Worm (Caenorhabditis elegans): ENCODE results near the gene C06A1.3.

Gene C06A1.3

ce11 chrII:10544374-10544908 lies 27.6 kb upstream of the C06A1.3 start (continued):
- TF ChIP-seq gei-8 (GFP tag; optimal IDR thresholded peaks at IDR 0.05) (no peak), madf-9 (GFP tag; conservative IDR thresholded peaks at IDR 0.05) (no peak), attf-4 (tag; optimal IDR thresholded peaks at IDR 0.05) (no peak), egl-43 (GFP tag; IDR thresholded peaks at IDR 0.05) (no peak), nhr-42 (GFP tag; IDR thresholded peaks at IDR 0.05) (no peak), F37D6.2 (tag; optimal IDR thresholded peaks at IDR 0.05) (no peak), ceh-32 (tag; optimal IDR thresholded peaks at IDR 0.05; ENCODE audit: poor library complexity) (no peak), mdt-29 (GFP tag; IDR thresholded peaks at IDR 0.05) (no peak), Y48G9A.11 (GFP tag; IDR thresholded peaks at IDR 0.05) (no peak), fos-1 (tag; optimal IDR thresholded peaks at IDR 0.05) (no peak), ctbp-1 (GFP tag; IDR thresholded peaks at IDR 0.05) (no peak), saeg-2 (GFP tag; IDR thresholded peaks at IDR 0.05) (no peak), snpc-1.2 (GFP tag; IDR thresholded peaks at IDR 0.05) (no peak), skn-1 (tag; optimal IDR thresholded peaks at IDR 0.05) (no peak), ztf-11 (tag; optimal IDR thresholded peaks at IDR 0.05) (no peak), daf-16 (GFP tag; optimal IDR thresholded peaks at IDR 0.05) (no peak), daf-16 (tag; optimal IDR thresholded peaks at IDR 0.05) (no peak), jun-1 (tag; optimal IDR thresholded peaks at IDR 0.05) (no peak), daf-19 (GFP tag; conservative IDR thresholded peaks at IDR 0.05) (no peak), dmd-6 (GFP tag; IDR thresholded peaks at IDR 0.05) (no peak), aha-1 (tag) (peak; percentile 94), madf-5 (GFP tag; IDR thresholded peaks at IDR 0.05) (0 out of 4 replicates have a peak, but pooled peaks of 1 of the 2 experiments have one; percentile 65)

- no peak for TF ChIP-seq spr-3 (GFP tag; optimal IDR thresholded peaks at IDR 0.05)
- 0 out of 2 replicates have a peak, but pooled peaks have one; percentile 55 for TF ChIP-seq lim-7 (GFP tag; IDR thresholded peaks at IDR 0.05)
- no peak for TF ChIP-seq hif-1 (tag; optimal IDR thresholded peaks at IDR 0.05)
- TF ChIP-seq F26F4.8 (GFP tag; conservative IDR thresholded peaks at IDR 0.05), result no peak
- no peak; the same call in 1 of the 2 replicates for TF ChIP-seq Y48G9A.11 (GFP tag; IDR thresholded peaks at IDR 0.05)
- TF ChIP-seq madf-5 (GFP tag; IDR thresholded peaks at IDR 0.05), result peak in 1 of 2 experiments; percentile 49; a peak in 1 of 4 replicates
- no peak for TF ChIP-seq ztf-11 (tag; optimal IDR thresholded peaks at IDR 0.05)
- TF ChIP-seq arid-1 (GFP tag; conservative IDR thresholded peaks at IDR 0.05), result peak; percentile 50; the same call in 1 of the 2 replicates
- TF ChIP-seq ztf-7 (tag; optimal IDR thresholded peaks at IDR 0.05), result no peak
- TF ChIP-seq jun-1 (tag; optimal IDR thresholded peaks at IDR 0.05), result no peak
- TF ChIP-seq F37D6.2 (tag; optimal IDR thresholded peaks at IDR 0.05), result no peak
- TF ChIP-seq nhr-6 (tag; optimal IDR thresholded peaks at IDR 0.05), result no peak
- no peak for TF ChIP-seq snpc-4 (tag; optimal IDR thresholded peaks at IDR 0.05)
- 0 out of 2 replicates have a peak, but pooled peaks have one; percentile 5 for TF ChIP-seq hmg-1.1 (GFP tag; IDR thresholded peaks at IDR 0.05)
- 0 out of 2 replicates have a peak, but pooled peaks have one; percentile 30 for TF ChIP-seq ZK337.2 (GFP tag; IDR thresholded peaks at IDR 0.05)
- TF ChIP-seq unc-39 (tag; optimal IDR thresholded peaks at IDR 0.05), result no peak
- TF ChIP-seq ceh-32 (tag; optimal IDR thresholded peaks at IDR 0.05; ENCODE audit: poor library complexity), result no peak
- TF ChIP-seq nhr-48 (tag; optimal IDR thresholded peaks at IDR 0.05), result no peak
- TF ChIP-seq egl-27 (tag; optimal IDR thresholded peaks at IDR 0.05), result no peak
- no peak for TF ChIP-seq nhr-10 (tag; optimal IDR thresholded peaks at IDR 0.05)
- TF ChIP-seq php-3 (GFP tag; IDR thresholded peaks at IDR 0.05), result no peak
- TF ChIP-seq T26A8.4 (GFP tag; IDR thresholded peaks at IDR 0.05), result no peak
- TF ChIP-seq daf-19 (GFP tag; conservative IDR thresholded peaks at IDR 0.05), result no peak
- peak; percentile 50 for TF ChIP-seq egl-43 (GFP tag; IDR thresholded peaks at IDR 0.05)
- no peak for TF ChIP-seq nhr-102 (tag; optimal IDR thresholded peaks at IDR 0.05)
- TF ChIP-seq lin-1 (GFP tag; IDR thresholded peaks at IDR 0.05), result peak; percentile 15; the same call in 1 of the 2 replicates
- no peak for TF ChIP-seq dpl-1 (GFP tag; optimal IDR thresholded peaks at IDR 0.05)
- peak; percentile 64; the same call in 1 of the 2 replicates for TF ChIP-seq snpc-1.2 (GFP tag; IDR thresholded peaks at IDR 0.05)
- TF ChIP-seq aly-2 (tag; optimal IDR thresholded peaks at IDR 0.05), result no peak
- TF ChIP-seq rbr-2 (tag; optimal IDR thresholded peaks at IDR 0.05), result no peak
- TF ChIP-seq D1046.2 (GFP tag; IDR thresholded peaks at IDR 0.05), result no peak
- TF ChIP-seq daf-12 (tag; optimal IDR thresholded peaks at IDR 0.05), result no peak
- TF ChIP-seq pqm-1 (tag; optimal IDR thresholded peaks at IDR 0.05), result no peak
- peak; percentile 75; the same call in 1 of the 2 replicates for TF ChIP-seq Y75B8A.6 (GFP tag; IDR thresholded peaks at IDR 0.05)
- peak; percentile 2 for TF ChIP-seq T20F7.1 (GFP tag; optimal IDR thresholded peaks at IDR 0.05)
- peak; percentile 68 for TF ChIP-seq sdz-12 (GFP tag; optimal IDR thresholded peaks at IDR 0.05)
- TF ChIP-seq vab-7 (GFP tag; IDR thresholded peaks at IDR 0.05), result no peak
Observed at ce11 chrII:10545213-10545612, 26.9 kb upstream of the C06A1.3 start.

All from whole organism, L4 larva.